Worm (Caenorhabditis elegans): ENCODE measurements around the gene gpa-9.
A peak's percentile ranks its signal among the peaks of the same experiment; 100 is the strongest.

Gene gpa-9

ce11 chrV:12667926-12668325 lies 18.8 kb upstream of the gpa-9 start, which contains the start of gene W05B10.4:
Gene W05B10.4, plus strand, starts transcription at chrV:12668226.
- no peak for TF ChIP-seq nhr-12 (tag; optimal IDR thresholded peaks at IDR 0.05)
- TF ChIP-seq pha-4 (tag; optimal IDR thresholded peaks at IDR 0.05) = no peak

ce11 chrV:12667397-12667796 lies 18.3 kb upstream of the gpa-9 start:
- no peak for TF ChIP-seq cnd-1 (tag; optimal IDR thresholded peaks at IDR 0.05)
- TF ChIP-seq mab-5 (tag; optimal IDR thresholded peaks at IDR 0.05) = no peak
- TF ChIP-seq nhr-237 (tag; optimal IDR thresholded peaks at IDR 0.05) = no peak
- TF ChIP-seq ceh-39 (tag; optimal IDR thresholded peaks at IDR 0.05) = no peak
- TF ChIP-seq hlh-1 (tag; optimal IDR thresholded peaks at IDR 0.05) = no peak
- TF ChIP-seq ceh-83 (GFP tag; optimal IDR thresholded peaks at IDR 0.05) = no peak

- TF ChIP-seq unc-120 (tag; optimal IDR thresholded peaks at IDR 0.05; ENCODE audit: poor library complexity, severe bottlenecking) (no peak), sem-2 (GFP tag; optimal IDR thresholded peaks at IDR 0.05) (no peak), nhr-28 (tag; optimal IDR thresholded peaks at IDR 0.05) (no peak), unc-62 (GFP tag; optimal IDR thresholded peaks at IDR 0.05) (no peak), mab-5 (tag; optimal IDR thresholded peaks at IDR 0.05) (no peak), mls-2 (tag; optimal IDR thresholded peaks at IDR 0.05) (no peak), M03D4.4 (tag; optimal IDR thresholded peaks at IDR 0.05) (no peak), ceh-83 (GFP tag; optimal IDR thresholded peaks at IDR 0.05) (no peak), drap-1 (GFP tag; optimal IDR thresholded peaks at IDR 0.05) (no peak), pha-4 (tag; optimal IDR thresholded peaks at IDR 0.05) (no peak), ceh-39 (tag; optimal IDR thresholded peaks at IDR 0.05) (no peak), nhr-2 (tag; optimal IDR thresholded peaks at IDR 0.05) (no peak)
Observed at ce11 chrV:12663386-12663785, 14.3 kb upstream of the gpa-9 start.

ce11 chrV:12661619-12662018 lies 12.5 kb upstream of the gpa-9 start, which contains the start of gene W05B10.3:
Gene W05B10.3, minus strand, starts transcription at chrV:12661719.
- TF ChIP-seq sem-2 (GFP tag; optimal IDR thresholded peaks at IDR 0.05) = no peak
- no peak for TF ChIP-seq mep-1 (tag; optimal IDR thresholded peaks at IDR 0.05)

- TF ChIP-seq lin-32 (GFP tag; optimal IDR thresholded peaks at IDR 0.05) = no peak
- TF ChIP-seq lsy-2 (tag; optimal IDR thresholded peaks at IDR 0.05) = peak; percentile 63
Observed at ce11 chrV:12660280-12660818, 11.2 kb upstream of the gpa-9 start, which contains the start of gene his-74. Gene his-74, minus strand, starts transcription at chrV:12660330.

- peak; percentile 74 for TF ChIP-seq ces-1 (GFP tag; optimal IDR thresholded peaks at IDR 0.05)
- TF ChIP-seq elt-3 (tag; optimal IDR thresholded peaks at IDR 0.05) = no peak
Observed at ce11 chrV:12659426-12659825, 10.3 kb upstream of the gpa-9 start, which contains the start of gene ccch-3. Gene ccch-3, minus strand, starts transcription at chrV:12659687.

ce11 chrV:12658142-12658541 lies 9.0 kb upstream of the gpa-9 start, which contains the start of gene W05B10.6:
Gene W05B10.6, minus strand, starts transcription at chrV:12658242.
- TF ChIP-seq sem-2 (GFP tag; optimal IDR thresholded peaks at IDR 0.05) (no peak), snpc-4 (tag; optimal IDR thresholded peaks at IDR 0.05) (no peak)

ce11 chrV:12649636-12650035 lies 523 bp upstream of the gpa-9 start, which contains the start of gene lin-25:
Gene lin-25, plus strand, starts transcription at chrV:12649925.
- TF ChIP-seq nhr-28 (tag; optimal IDR thresholded peaks at IDR 0.05) (no peak), hlh-1 (tag; optimal IDR thresholded peaks at IDR 0.05) (peak; percentile 11), mep-1 (tag; optimal IDR thresholded peaks at IDR 0.05) (peak; percentile 43), lin-32 (GFP tag; optimal IDR thresholded peaks at IDR 0.05) (no peak), lsy-2 (tag; optimal IDR thresholded peaks at IDR 0.05) (peak; percentile 1), elt-3 (tag; optimal IDR thresholded peaks at IDR 0.05) (no peak), nhr-237 (tag; optimal IDR thresholded peaks at IDR 0.05) (no peak), cnd-1 (tag; optimal IDR thresholded peaks at IDR 0.05) (no peak), drap-1 (GFP tag; optimal IDR thresholded peaks at IDR 0.05) (no peak), snpc-4 (tag; optimal IDR thresholded peaks at IDR 0.05) (no peak), ceh-83 (GFP tag; optimal IDR thresholded peaks at IDR 0.05) (no peak), pha-4 (tag; optimal IDR thresholded peaks at IDR 0.05) (peak; percentile 44), ces-1 (GFP tag; optimal IDR thresholded peaks at IDR 0.05) (peak; percentile 64), nhr-76 (tag; optimal IDR thresholded peaks at IDR 0.05) (no peak), elt-1 (tag; optimal IDR thresholded peaks at IDR 0.05; ENCODE audit: borderline replicate concordance, insufficient read depth) (no peak), sptf-1 (tag; optimal IDR thresholded peaks at IDR 0.05) (no peak)
